Worm (Caenorhabditis elegans): ENCODE results near the gene F53E4.2.

- no peak for TF ChIP-seq ztf-11 (tag; optimal IDR thresholded peaks at IDR 0.05)
- TF ChIP-seq unc-62 (GFP tag; optimal IDR thresholded peaks at IDR 0.05), result no peak
- peak; percentile 29 for TF ChIP-seq nhr-2 (tag; optimal IDR thresholded peaks at IDR 0.05)
- no peak for TF ChIP-seq elt-3 (tag; optimal IDR thresholded peaks at IDR 0.05)
- TF ChIP-seq nhr-237 (tag; optimal IDR thresholded peaks at IDR 0.05), result no peak
- no peak for TF ChIP-seq nhr-28 (tag; optimal IDR thresholded peaks at IDR 0.05)
- TF ChIP-seq zip-8 (tag; optimal IDR thresholded peaks at IDR 0.05), result peak; percentile 20
- TF ChIP-seq pha-4 (tag; optimal IDR thresholded peaks at IDR 0.05), result peak; percentile 45
- TF ChIP-seq mep-1 (tag; optimal IDR thresholded peaks at IDR 0.05), result peak; percentile 85
Measured at ce11 chrV:15610350-15610940, 43.8 kb upstream of the F53E4.2 start, which contains the start of the genes fbxa-153 and str-12.
